Worm (Caenorhabditis elegans) whole organism, L4 larva: ENCODE results near the gene ska-3.

Source experiments
- F10B5.3 ChIP-seq: sonication (generic microtip); optimal IDR thresholded peaks from 2 replicates; lab custom pipeline; 2016; ENCODE audit warnings: mild to moderate bottlenecking, missing genetic modification characterization, missing compliant biosample characterization
- T26A8.4 ChIP-seq: fragments of 200-800 bp; sonication (Bioruptor generic); IDR thresholded peaks from 2 replicates; pipeline ENCODE4 v1.3.6; 2022; ENCODE audit warnings: missing genetic modification characterization, missing compliant biosample characterization
- Y48G9A.11 ChIP-seq: fragments of 200-800 bp; sonication (Bioruptor generic); IDR thresholded peaks from 2 replicates; pipeline ENCODE4 v1.3.6; 2022; ENCODE audit warnings: missing genetic modification reagents, missing genetic modification characterization, missing compliant biosample characterization
- ZK337.2 ChIP-seq: fragments of 200-800 bp; sonication (Bioruptor generic); IDR thresholded peaks from 2 replicates; pipeline ENCODE4 v1.3.6; 2022; ENCODE audit warnings: missing genetic modification reagents, missing genetic modification characterization, missing compliant biosample characterization
- aha-1 ChIP-seq: fragments of 150-350 bp; peaks from one replicate; lab custom pipeline; 2014; ENCODE audit warnings: missing biosample characterization, missing genetic modification characterization
- aly-2 ChIP-seq: sonication (generic microtip); optimal IDR thresholded peaks from 2 replicates; lab custom pipeline; 2018; ENCODE audit warnings: missing biosample characterization, missing genetic modification characterization
- ama-1 ChIP-seq: fragments of 150-350 bp; optimal IDR thresholded peaks from 2 replicates; lab custom pipeline; 2014; ENCODE audit warnings: inconsistent platforms, mixed read lengths
- ceh-44 ChIP-seq: fragments of 200-800 bp; sonication (Bioruptor generic); IDR thresholded peaks from 2 replicates; pipeline ENCODE4 v1.3.6; 2022; ENCODE audit warnings: missing genetic modification reagents, missing genetic modification characterization, missing compliant biosample characterization
- ceh-62 ChIP-seq: sonication (generic microtip); optimal IDR thresholded peaks from 2 replicates; lab custom pipeline; 2017; ENCODE audit warnings: missing biosample characterization, missing genetic modification characterization
- ceh-82 ChIP-seq: sonication (generic microtip); optimal IDR thresholded peaks from 2 replicates; lab custom pipeline; 2017; ENCODE audit warnings: missing biosample characterization, missing genetic modification characterization
- ces-1 ChIP-seq: fragments of 150-350 bp; sonication (generic microtip); optimal IDR thresholded peaks from 4 replicates; lab custom pipeline; 2014; ENCODE audit warnings: missing biosample characterization, missing genetic modification reagents, missing genetic modification characterization
- daf-12 ChIP-seq: fragments of 150-350 bp; optimal IDR thresholded peaks from 2 replicates; lab custom pipeline; 2014; ENCODE audit warnings: missing biosample characterization, missing genetic modification reagents, missing genetic modification characterization
- daf-16 ChIP-seq, 3 experiments: sonication (generic microtip); optimal IDR thresholded peaks; 2 replicates each; lab custom pipeline; 2016 to 2017; ENCODE audit warnings: missing genetic modification characterization in 3 of 3, missing genetic modification reagents in 3 of 3, mild to moderate bottlenecking in 2 of 3, missing compliant biosample characterization in 2 of 3, missing biosample characterization in 1 of 3, moderate library complexity in 1 of 3
- daf-19 ChIP-seq: fragments of 200-800 bp; sonication (Bioruptor generic); conservative IDR thresholded peaks from 2 replicates; pipeline ENCODE4 v1.3.6; 2022; ENCODE audit warnings: missing genetic modification characterization, missing compliant biosample characterization
- dmd-6 ChIP-seq: fragments of 200-800 bp; sonication (Bioruptor generic); IDR thresholded peaks from 2 replicates; pipeline ENCODE4 v1.3.6; 2022; ENCODE audit warnings: missing genetic modification reagents, missing genetic modification characterization, missing compliant biosample characterization
- dpl-1 ChIP-seq: fragments of 150-350 bp; optimal IDR thresholded peaks from 2 replicates; lab custom pipeline; 2014; ENCODE audit warnings: missing biosample characterization, missing genetic modification reagents, missing genetic modification characterization
- duxl-1 ChIP-seq: sonication (generic microtip); optimal IDR thresholded peaks from 2 replicates; lab custom pipeline; 2016; ENCODE audit warnings: mild to moderate bottlenecking, missing genetic modification characterization, moderate library complexity, missing compliant biosample characterization; ENCODE audit not compliant: poor library complexity
- dve-1 ChIP-seq: sonication (generic microtip); optimal IDR thresholded peaks from 2 replicates; lab custom pipeline; 2017; ENCODE audit warnings: antibody characterized with exemption, mild to moderate bottlenecking, missing genetic modification characterization, missing compliant biosample characterization; ENCODE audit not compliant: insufficient read depth
- fkh-10 ChIP-seq: fragments of 150-350 bp; optimal IDR thresholded peaks from 2 replicates; lab custom pipeline; 2014; ENCODE audit warnings: missing biosample characterization, missing genetic modification reagents, missing genetic modification characterization
- fos-1 ChIP-seq: fragments of 150-350 bp; optimal IDR thresholded peaks from 2 replicates; lab custom pipeline; 2014; ENCODE audit warnings: missing biosample characterization, missing genetic modification characterization
- hif-1 ChIP-seq, 2 experiments: sonication (generic microtip); optimal IDR thresholded peaks; 2 replicates each; lab custom pipeline; 2016 to 2017; ENCODE audit warnings: missing compliant biosample characterization in 2 of 2, missing genetic modification characterization in 2 of 2, missing genetic modification reagents in 2 of 2, missing genotype in 2 of 2, mild to moderate bottlenecking in 1 of 2
- hlh-11 ChIP-seq: fragments of 200-800 bp; sonication (Bioruptor generic); optimal IDR thresholded peaks from 2 replicates; lab custom pipeline; 2018; ENCODE audit warnings: mild to moderate bottlenecking, missing genetic modification characterization, missing compliant biosample characterization
- hlh-30 ChIP-seq: sonication (generic microtip); optimal IDR thresholded peaks from 2 replicates; lab custom pipeline; 2017; ENCODE audit warnings: antibody characterized with exemption, mild to moderate bottlenecking, missing genetic modification characterization, missing compliant biosample characterization; ENCODE audit not compliant: insufficient read depth
- hmg-1.1 ChIP-seq: fragments of 200-800 bp; sonication (Bioruptor generic); IDR thresholded peaks from 2 replicates; pipeline ENCODE4 v1.3.6; 2022; ENCODE audit warnings: missing genetic modification reagents, missing genetic modification characterization, missing compliant biosample characterization
- lim-7 ChIP-seq: fragments of 200-800 bp; sonication (Bioruptor generic); IDR thresholded peaks from 2 replicates; pipeline ENCODE4 v1.3.6; 2022; ENCODE audit warnings: missing genetic modification characterization, missing compliant biosample characterization
- lin-13 ChIP-seq: fragments of 150-350 bp; optimal IDR thresholded peaks from 2 replicates; lab custom pipeline; 2014; ENCODE audit warnings: missing biosample characterization, missing genetic modification reagents, missing genetic modification characterization
- lsy-2 ChIP-seq, 2 experiments: fragments of 150-350 bp in 1 of 2; sonication (generic microtip) in 1 of 2; optimal IDR thresholded peaks; 2 replicates each; lab custom pipeline; 2014 to 2017; ENCODE audit warnings: missing biosample characterization in 2 of 2, missing genetic modification characterization in 2 of 2
- madf-5 ChIP-seq, 2 experiments: fragments of 200-800 bp; sonication (Bioruptor generic); IDR thresholded peaks; 2 replicates each; pipeline ENCODE4 v1.3.6; 2022; ENCODE audit warnings: missing compliant biosample characterization in 2 of 2, missing genetic modification characterization in 2 of 2
- mdt-29 ChIP-seq: fragments of 200-800 bp; sonication (Bioruptor generic); IDR thresholded peaks from 2 replicates; pipeline ENCODE4 v1.3.6; 2022; ENCODE audit warnings: missing genetic modification reagents, missing genetic modification characterization, missing compliant biosample characterization
- mep-1 ChIP-seq: fragments of 150-350 bp; sonication (generic microtip); optimal IDR thresholded peaks from 3 replicates; lab custom pipeline; 2014; ENCODE audit warnings: missing biosample characterization, missing genetic modification characterization
- mes-2 ChIP-seq: sonication (generic microtip); optimal IDR thresholded peaks from 2 replicates; lab custom pipeline; 2016; ENCODE audit warnings: missing genotype, mild to moderate bottlenecking, missing genetic modification characterization, missing compliant biosample characterization; ENCODE audit not compliant: poor library complexity, severe bottlenecking
- mxl-2 ChIP-seq: fragments of 200-800 bp; sonication (Bioruptor generic); conservative IDR thresholded peaks from 2 replicates; pipeline ENCODE4 v1.3.6; 2022; ENCODE audit warnings: missing genetic modification reagents, missing genetic modification characterization, missing compliant biosample characterization
- nhr-102 ChIP-seq: sonication (generic microtip); optimal IDR thresholded peaks from 2 replicates; lab custom pipeline; 2016; ENCODE audit warnings: mild to moderate bottlenecking, missing genetic modification characterization, moderate library complexity, missing compliant biosample characterization
- nhr-111 ChIP-seq: fragments of 200-800 bp; sonication (Bioruptor generic); optimal IDR thresholded peaks from 2 replicates; lab custom pipeline; 2018; ENCODE audit warnings: mild to moderate bottlenecking, missing genetic modification characterization, missing compliant biosample characterization
- nhr-237 ChIP-seq: sonication (generic microtip); optimal IDR thresholded peaks from 2 replicates; lab custom pipeline; 2017; ENCODE audit warnings: missing biosample characterization, missing genetic modification characterization
- nhr-41 ChIP-seq: fragments of 200-800 bp; sonication (Bioruptor generic); IDR thresholded peaks from 2 replicates; pipeline ENCODE4 v1.3.6; 2022; ENCODE audit warnings: missing genetic modification reagents, missing genetic modification characterization, missing compliant biosample characterization
- nhr-42 ChIP-seq: fragments of 200-800 bp; sonication (Bioruptor generic); IDR thresholded peaks from 2 replicates; pipeline ENCODE4 v1.3.6; 2022; ENCODE audit warnings: missing genetic modification characterization, missing compliant biosample characterization
- nhr-48 ChIP-seq: sonication (generic microtip); optimal IDR thresholded peaks from 2 replicates; lab custom pipeline; 2016; ENCODE audit warnings: mild to moderate bottlenecking, missing genetic modification characterization, missing compliant biosample characterization
- nhr-6 ChIP-seq: fragments of 150-350 bp; optimal IDR thresholded peaks from 2 replicates; lab custom pipeline; 2014; ENCODE audit warnings: missing biosample characterization, missing genetic modification characterization
- nhr-77 ChIP-seq: fragments of 150-350 bp; optimal IDR thresholded peaks from 2 replicates; lab custom pipeline; 2014; ENCODE audit warnings: missing biosample characterization, missing genetic modification characterization
- pha-4 ChIP-seq, 2 experiments: fragments of 150-350 bp in 1 of 2; fragments of 200-800 bp in 1 of 2; sonication (Bioruptor generic) in 1 of 2; IDR thresholded peaks in 1 of 2; optimal IDR thresholded peaks in 1 of 2; 2 replicates each; pipeline versions ENCODE4 v1.3.6 to Lab custom; 2014 to 2022; ENCODE audit warnings: missing genetic modification characterization in 2 of 2, missing genetic modification reagents in 2 of 2, missing biosample characterization in 1 of 2, missing compliant biosample characterization in 1 of 2
- pqm-1 ChIP-seq: sonication (generic microtip); optimal IDR thresholded peaks from 2 replicates; lab custom pipeline; 2017; ENCODE audit warnings: missing biosample characterization, missing genetic modification characterization
- rbr-2 ChIP-seq: sonication (generic microtip); optimal IDR thresholded peaks from 2 replicates; lab custom pipeline; 2016; ENCODE audit warnings: missing genotype, missing genetic modification characterization, missing compliant biosample characterization
- saeg-2 ChIP-seq: fragments of 200-800 bp; sonication (Bioruptor generic); IDR thresholded peaks from 2 replicates; pipeline ENCODE4 v1.3.6; 2022; ENCODE audit warnings: missing genetic modification reagents, missing genetic modification characterization, missing compliant biosample characterization
- set-16 ChIP-seq: fragments of 200-800 bp; sonication (Bioruptor generic); IDR thresholded peaks from 2 replicates; pipeline ENCODE4 v1.3.6; 2022; ENCODE audit warnings: missing genetic modification reagents, missing genetic modification characterization, missing compliant biosample characterization
- spr-3 ChIP-seq: fragments of 200-800 bp; sonication (Bioruptor generic); optimal IDR thresholded peaks from 2 replicates; lab custom pipeline; 2018; ENCODE audit warnings: mild to moderate bottlenecking, missing genetic modification characterization, missing compliant biosample characterization
- tag-97 ChIP-seq: fragments of 200-800 bp; sonication (Bioruptor generic); IDR thresholded peaks from 2 replicates; pipeline ENCODE4 v1.3.6; 2022; ENCODE audit warnings: missing genetic modification characterization, missing compliant biosample characterization
- tra-1 ChIP-seq: fragments of 200-800 bp; sonication (Bioruptor generic); IDR thresholded peaks from 2 replicates; pipeline ENCODE4 v1.3.6; 2022; ENCODE audit warnings: missing genetic modification reagents, missing genetic modification characterization, missing compliant biosample characterization
- unc-130 ChIP-seq: sonication (generic microtip); optimal IDR thresholded peaks from 2 replicates; lab custom pipeline; 2016; ENCODE audit warnings: missing genetic modification reagents, missing genetic modification characterization, missing compliant biosample characterization
- zag-1 ChIP-seq: fragments of 150-350 bp; optimal IDR thresholded peaks from 2 replicates; lab custom pipeline; 2014; ENCODE audit warnings: missing biosample characterization, missing genetic modification characterization

Gene ska-3

ce11 chrIII:5667952-5668489 is 10.8 kb downstream of the ska-3 start (continued):
- TF ChIP-seq ceh-44 (GFP tag; lab: Robert Waterston, UW) = no peak
- no peak for TF ChIP-seq lin-13 (GFP tag; lab: Kevin White, UChicago)
- TF ChIP-seq unc-130 = no peak
- no peak for TF ChIP-seq ama-1
- TF ChIP-seq ces-1 (GFP tag; lab: Kevin White, UChicago) = no peak
- TF ChIP-seq mep-1 (tag; lab: Kevin White, UChicago) = peak; percentile 28
- TF ChIP-seq zag-1 (tag; lab: Kevin White, UChicago) = no peak
- TF ChIP-seq F10B5.3 = no peak
- TF ChIP-seq saeg-2 (GFP tag; lab: Robert Waterston, UW) = no peak
- peak; percentile 6 for TF ChIP-seq mes-2 (tag; lab: Kevin White, UChicago)
- TF ChIP-seq hmg-1.1 (GFP tag; lab: Robert Waterston, UW) = no peak
- no peak for TF ChIP-seq dve-1 (tag; lab: Kevin White, UChicago)
- TF ChIP-seq daf-12 = no peak
- no peak for TF ChIP-seq daf-19 (GFP tag; lab: Robert Waterston, UW)
- no peak for TF ChIP-seq tra-1 (GFP tag; lab: Robert Waterston, UW)
- TF ChIP-seq dpl-1 = no peak
- TF ChIP-seq nhr-48 (tag; lab: Kevin White, UChicago) = no peak
- no peak for TF ChIP-seq nhr-41
- no peak for TF ChIP-seq madf-5 (GFP tag; IDR thresholded peaks at IDR 0.05; lab: Robert Waterston, UW)
- no peak for TF ChIP-seq pqm-1 (tag; lab: Kevin White, UChicago)
- no peak for TF ChIP-seq hlh-30 (tag; lab: Kevin White, UChicago)
- no peak for TF ChIP-seq fos-1
- TF ChIP-seq mxl-2 (GFP tag; lab: Robert Waterston, UW) = no peak
- no peak for TF ChIP-seq pha-4 (GFP tag; IDR thresholded peaks at IDR 0.05; lab: Robert Waterston, UW)
- TF ChIP-seq pha-4 (tag; optimal IDR thresholded peaks at IDR 0.05; lab: Kevin White, UChicago) = peak; percentile 31
- no peak for TF ChIP-seq set-16
- TF ChIP-seq nhr-102 (tag; lab: Kevin White, UChicago) = no peak
- TF ChIP-seq daf-16 (GFP tag; optimal IDR thresholded peaks at IDR 0.05; lab: Kevin White, UChicago) = no peak
- TF ChIP-seq daf-16 (tag; optimal IDR thresholded peaks at IDR 0.05; lab: Kevin White, UChicago) = peak; percentile 19
- no peak for TF ChIP-seq duxl-1 (tag; lab: Kevin White, UChicago)
- TF ChIP-seq spr-3 (GFP tag; lab: Kevin White, UChicago) = no peak
- no peak for TF ChIP-seq nhr-77
- no peak for TF ChIP-seq nhr-6 (tag; lab: Kevin White, UChicago)
- no peak for TF ChIP-seq ZK337.2 (GFP tag; lab: Robert Waterston, UW)
- TF ChIP-seq ceh-62 = no peak
- TF ChIP-seq lsy-2 (tag; optimal IDR thresholded peaks at IDR 0.05; lab: Kevin White, UChicago) = peak in 1 of 2 experiments; percentile 38
- no peak for TF ChIP-seq dmd-6 (GFP tag; lab: Robert Waterston, UW)
- no peak for TF ChIP-seq Y48G9A.11 (GFP tag; lab: Robert Waterston, UW)
- TF ChIP-seq nhr-237 (tag; lab: Kevin White, UChicago) = no peak
- no peak for TF ChIP-seq T26A8.4 (GFP tag; lab: Robert Waterston, UW)
- TF ChIP-seq hlh-11 (tag; lab: Kevin White, UChicago) = peak; percentile 15
- TF ChIP-seq ceh-82 (tag; lab: Kevin White, UChicago) = no peak
- no peak for TF ChIP-seq mdt-29 (GFP tag; lab: Robert Waterston, UW)
- no peak for TF ChIP-seq tag-97 (GFP tag; lab: Robert Waterston, UW)
- no peak for TF ChIP-seq nhr-111 (GFP tag; lab: Kevin White, UChicago)
- no peak for TF ChIP-seq aly-2 (tag; lab: Kevin White, UChicago)
- no peak for TF ChIP-seq aha-1
- TF ChIP-seq hif-1 (tag; optimal IDR thresholded peaks at IDR 0.05; lab: Kevin White, UChicago) = no peak
- TF ChIP-seq nhr-42 (GFP tag; lab: Robert Waterston, UW) = no peak
- TF ChIP-seq lim-7 (GFP tag; lab: Robert Waterston, UW) = no peak
- TF ChIP-seq fkh-10 (GFP tag; lab: Kevin White, UChicago) = no peak
- TF ChIP-seq rbr-2 (tag; lab: Kevin White, UChicago) = peak; percentile 8
